Fruit fly (Drosophila melanogaster): Measurements from ENCODE around the gene CG42688.
A peak's percentile ranks its signal among the peaks of the same experiment; 100 is the strongest.

CG42688 gene

dm6 chr2L:19196443-19197044 is 13.9 kb upstream of the CG42688 start (continued):
- TF ChIP-seq CG3726 (GFP tag; IDR thresholded peaks at IDR 0.05) = 0 out of 3 replicates have a peak, but pooled peaks have one; percentile 36
- peak; percentile 42 for TF ChIP-seq CG14667 (GFP tag; IDR thresholded peaks at IDR 0.05)
- peak; percentile 56 for TF ChIP-seq sisA (GFP tag; IDR thresholded peaks at IDR 0.05)
- TF ChIP-seq CG6683 (GFP tag; optimal IDR thresholded peaks at IDR 0.05) = peak; percentile 22
- TF ChIP-seq B-H2 (GFP tag; optimal IDR thresholded peaks at IDR 0.05) = no peak
- TF ChIP-seq CG5953 (GFP tag; IDR thresholded peaks at IDR 0.05) = no peak
- TF ChIP-seq CG32767 (GFP tag; IDR thresholded peaks at IDR 0.05) = peak; percentile 48; the same call in 1 of the 2 replicates
- TF ChIP-seq jing (GFP tag; optimal IDR thresholded peaks at IDR 0.05) = peak; percentile 33
- TF ChIP-seq CG6854 (GFP tag; optimal IDR thresholded peaks at IDR 0.05) = no peak
- peak; percentile 60 for TF ChIP-seq CG17829 (tag; optimal IDR thresholded peaks at IDR 0.05)
- TF ChIP-seq ind (GFP tag; optimal IDR thresholded peaks at IDR 0.05) = peak; percentile 42
- peak; percentile 67 for TF ChIP-seq CG18599 (GFP tag; optimal IDR thresholded peaks at IDR 0.05)
- no peak for TF ChIP-seq CG10321 (GFP tag; IDR thresholded peaks at IDR 0.05)
- peak; percentile 0 for TF ChIP-seq Hr3 (GFP tag; optimal IDR thresholded peaks at IDR 0.05)
- peak; percentile 64 for TF ChIP-seq phol (tag; optimal IDR thresholded peaks at IDR 0.05)
- TF ChIP-seq fu2 (GFP tag; optimal IDR thresholded peaks at IDR 0.05) = no peak
- TF ChIP-seq CG12942 (GFP tag; optimal IDR thresholded peaks at IDR 0.05) = peak; percentile 37
- TF ChIP-seq cato (GFP tag; optimal IDR thresholded peaks at IDR 0.05; ENCODE audit: borderline replicate concordance) = no peak
- no peak for TF ChIP-seq kay (GFP tag; optimal IDR thresholded peaks at IDR 0.05)
- TF ChIP-seq croc (GFP tag; conservative IDR thresholded peaks at IDR 0.05) = peak; percentile 59
- TF ChIP-seq gt (GFP tag; IDR thresholded peaks at IDR 0.05) = 0 out of 2 replicates have a peak, but pooled peaks have one; percentile 30
- peak; percentile 40 for TF ChIP-seq CG1602 (GFP tag; optimal IDR thresholded peaks at IDR 0.05)
- peak; percentile 50 for TF ChIP-seq Antp (GFP tag; optimal IDR thresholded peaks at IDR 0.05)
- no peak for TF ChIP-seq Stat92E (GFP tag; optimal IDR thresholded peaks at IDR 0.05)
- TF ChIP-seq MBD-R2 (GFP tag; IDR thresholded peaks at IDR 0.05) = no peak
- TF ChIP-seq Ptx1 (GFP tag; IDR thresholded peaks at IDR 0.05) = peak; percentile 61
- TF ChIP-seq ttk (GFP tag; IDR thresholded peaks at IDR 0.05) = 0 out of 2 replicates have a peak, but pooled peaks have one; percentile 46
- TF ChIP-seq Vsx1 (GFP tag; optimal IDR thresholded peaks at IDR 0.05) = no peak
- TF ChIP-seq chm (GFP tag; IDR thresholded peaks at IDR 0.05) = peak; percentile 77
- TF ChIP-seq Sry-β (GFP tag; optimal IDR thresholded peaks at IDR 0.05) = no peak
- no peak for TF ChIP-seq luna (GFP tag; optimal IDR thresholded peaks at IDR 0.05)
- peak; percentile 51 for TF ChIP-seq Chrac-16 (GFP tag; optimal IDR thresholded peaks at IDR 0.05)
- TF ChIP-seq Xbp1 (GFP tag; optimal IDR thresholded peaks at IDR 0.05) = peak; percentile 59

dm6 chr2L:19193703-19194102 is 11.1 kb upstream of the CG42688 start:
- TF ChIP-seq Six4 (GFP tag; optimal IDR thresholded peaks at IDR 0.05) (peak; percentile 11), hkb (optimal IDR thresholded peaks at IDR 0.05) (no peak), hkb (GFP tag; IDR thresholded peaks at IDR 0.05) (0 out of 2 replicates have a peak, but pooled peaks have one; percentile 27), Drgx (GFP tag; IDR thresholded peaks at IDR 0.05) (peak; percentile 88), chn (GFP tag; optimal IDR thresholded peaks at IDR 0.05) (no peak), CG10959 (GFP tag; IDR thresholded peaks at IDR 0.05) (peak; percentile 47; the same call in 1 of the 2 replicates), Med (GFP tag) (peak; percentile 75), Hsf (GFP tag; optimal IDR thresholded peaks at IDR 0.05) (no peak), bsh (GFP tag; optimal IDR thresholded peaks at IDR 0.05) (peak in 1 of 2 experiments; percentile 35), CG14441 (GFP tag; IDR thresholded peaks at IDR 0.05) (0 out of 2 replicates have a peak, but pooled peaks have one; percentile 15), Pdp1 (GFP tag; optimal IDR thresholded peaks at IDR 0.05) (peak in 1 of 2 experiments; percentile 9), CG10979 (tag; optimal IDR thresholded peaks at IDR 0.05) (peak; percentile 8), az2 (GFP tag; optimal IDR thresholded peaks at IDR 0.05) (peak; percentile 0), chm (GFP tag; IDR thresholded peaks at IDR 0.05) (0 out of 2 replicates have a peak, but pooled peaks have one; percentile 19), dpn (GFP tag; optimal IDR thresholded peaks at IDR 0.05) (peak in 1 of 2 experiments; percentile 9), ara (GFP tag; IDR thresholded peaks at IDR 0.05) (peak; percentile 60; the same call in 1 of the 2 replicates), zfh1 (GFP tag; IDR thresholded peaks at IDR 0.05) (peak; percentile 69; the same call in 2 of the 3 replicates), sens (GFP tag) (peak; percentile 48), CG7839 (tag; optimal IDR thresholded peaks at IDR 0.05) (peak; percentile 16), zen (tag; optimal IDR thresholded peaks at IDR 0.05) (peak; percentile 33)

All from whole organism, embryonic.